Worm (Caenorhabditis elegans) whole organism, L2 larva: Measurements from ENCODE around the gene F07C6.6.

Experiments
- C34F6.9 ChIP-seq: fragments of 150-350 bp; optimal IDR thresholded peaks from 2 replicates; lab custom pipeline; 2014; ENCODE audit warnings: missing biosample characterization, missing genetic modification characterization
- F13H6.1 ChIP-seq: sonication (generic microtip); optimal IDR thresholded peaks from 2 replicates; lab custom pipeline; 2016; ENCODE audit warnings: missing genetic modification characterization, missing compliant biosample characterization
- R02D3.7 ChIP-seq: fragments of 150-350 bp; optimal IDR thresholded peaks from 2 replicates; lab custom pipeline; 2014; ENCODE audit warnings: missing biosample characterization, missing genetic modification characterization
- Y55F3AM.14 ChIP-seq: fragments of 200-800 bp; sonication (Bioruptor generic); optimal IDR thresholded peaks from 2 replicates; lab custom pipeline; 2018; ENCODE audit warnings: mild to moderate bottlenecking, missing genetic modification characterization, missing compliant biosample characterization
- ZK546.5 ChIP-seq: sonication (generic microtip); optimal IDR thresholded peaks from 2 replicates; lab custom pipeline; 2017; ENCODE audit warnings: missing biosample characterization, missing genetic modification characterization
- ama-1 ChIP-seq: fragments of 150-350 bp; optimal IDR thresholded peaks from 2 replicates; lab custom pipeline; 2018; ENCODE audit warnings: inconsistent platforms
- blmp-1 ChIP-seq: sonication (generic microtip); optimal IDR thresholded peaks from 2 replicates; lab custom pipeline; 2017; ENCODE audit warnings: missing genetic modification characterization, mild to moderate bottlenecking, missing compliant biosample characterization, antibody characterized with exemption, moderate library complexity; ENCODE audit not compliant: insufficient read depth
- ceh-16 ChIP-seq: fragments of 150-350 bp; optimal IDR thresholded peaks from 2 replicates; lab custom pipeline; 2014; ENCODE audit warnings: missing biosample characterization, missing genetic modification characterization
- ceh-82 ChIP-seq: fragments of 150-350 bp; optimal IDR thresholded peaks from 2 replicates; lab custom pipeline; 2014; ENCODE audit warnings: missing biosample characterization, missing genetic modification characterization
- dmd-4 ChIP-seq: sonication (generic microtip); optimal IDR thresholded peaks from 2 replicates; lab custom pipeline; 2017; ENCODE audit warnings: missing biosample characterization, missing genetic modification characterization
- egl-27 ChIP-seq: sonication (generic microtip); optimal IDR thresholded peaks from 3 replicates; lab custom pipeline; 2017; ENCODE audit warnings: missing biosample characterization, missing genetic modification reagents, missing genetic modification characterization
- elt-1 ChIP-seq: fragments of 150-350 bp; optimal IDR thresholded peaks from 2 replicates; lab custom pipeline; 2014; ENCODE audit warnings: missing biosample characterization, missing genetic modification characterization
- elt-3 ChIP-seq: sonication (generic microtip); optimal IDR thresholded peaks from 2 replicates; lab custom pipeline; 2017; ENCODE audit warnings: missing biosample characterization, missing genetic modification characterization
- gmeb-1 ChIP-seq: fragments of 150-350 bp; optimal IDR thresholded peaks from 2 replicates; lab custom pipeline; 2014; ENCODE audit warnings: missing biosample characterization, missing genetic modification characterization
- lin-11 ChIP-seq: fragments of 150-350 bp; sonication (generic microtip); optimal IDR thresholded peaks from 2 replicates; lab custom pipeline; 2014; ENCODE audit warnings: missing biosample characterization, missing genetic modification characterization, inconsistent platforms, mixed read lengths
- lsy-2 ChIP-seq, 2 experiments: fragments of 150-350 bp in 1 of 2; sonication (generic microtip) in 1 of 2; optimal IDR thresholded peaks; 2 replicates each; lab custom pipeline; 2014 to 2017; ENCODE audit warnings: missing biosample characterization in 2 of 2, missing genetic modification characterization in 2 of 2
- mab-5 ChIP-seq: fragments of 150-350 bp; optimal IDR thresholded peaks from 2 replicates; lab custom pipeline; 2014; ENCODE audit warnings: missing biosample characterization, missing genetic modification characterization
- mbf-1 ChIP-seq: sonication (generic microtip); optimal IDR thresholded peaks from 2 replicates; lab custom pipeline; 2017; ENCODE audit warnings: missing biosample characterization, missing genetic modification characterization
- mdl-1 ChIP-seq, 2 experiments: fragments of 150-350 bp in 1 of 2; sonication (generic microtip) in 1 of 2; optimal IDR thresholded peaks; 2 replicates each; lab custom pipeline; 2017; ENCODE audit warnings: missing biosample characterization in 2 of 2, missing genetic modification characterization in 2 of 2
- nhr-10 ChIP-seq: sonication (generic microtip); optimal IDR thresholded peaks from 2 replicates; lab custom pipeline; 2017; ENCODE audit warnings: missing biosample characterization, missing genetic modification characterization
- nhr-11 ChIP-seq: fragments of 150-350 bp; optimal IDR thresholded peaks from 2 replicates; lab custom pipeline; 2014; ENCODE audit warnings: missing biosample characterization, missing genetic modification characterization
- nhr-12 ChIP-seq: fragments of 150-350 bp; optimal IDR thresholded peaks from 2 replicates; lab custom pipeline; 2014; ENCODE audit warnings: missing biosample characterization, missing genetic modification characterization
- nhr-129 ChIP-seq: fragments of 150-350 bp; optimal IDR thresholded peaks from 2 replicates; lab custom pipeline; 2014; ENCODE audit warnings: missing biosample characterization, missing genetic modification characterization
- nhr-21 ChIP-seq: fragments of 150-350 bp; optimal IDR thresholded peaks from 2 replicates; lab custom pipeline; 2014; ENCODE audit warnings: missing biosample characterization, missing genetic modification characterization
- nhr-23 ChIP-seq: fragments of 150-350 bp; optimal IDR thresholded peaks from 2 replicates; lab custom pipeline; 2014; ENCODE audit warnings: missing biosample characterization, missing genetic modification reagents, missing genetic modification characterization
- nhr-237 ChIP-seq: fragments of 150-350 bp; optimal IDR thresholded peaks from 2 replicates; lab custom pipeline; 2014; ENCODE audit warnings: missing biosample characterization, missing genetic modification characterization
- nhr-6 ChIP-seq: fragments of 150-350 bp; optimal IDR thresholded peaks from 2 replicates; lab custom pipeline; 2014; ENCODE audit warnings: missing biosample characterization, missing genetic modification characterization
- peb-1 ChIP-seq: fragments of 150-350 bp; optimal IDR thresholded peaks from 2 replicates; lab custom pipeline; 2014; ENCODE audit warnings: missing biosample characterization, missing genetic modification characterization
- sem-4 ChIP-seq: fragments of 150-350 bp; optimal IDR thresholded peaks from 2 replicates; lab custom pipeline; 2014; ENCODE audit warnings: missing biosample characterization, missing genetic modification reagents, missing genetic modification characterization
- sma-3 ChIP-seq: sonication (generic microtip); optimal IDR thresholded peaks from 2 replicates; lab custom pipeline; 2016; ENCODE audit warnings: missing genetic modification reagents, missing genetic modification characterization, missing compliant biosample characterization
- sma-9 ChIP-seq, 2 experiments: fragments of 150-350 bp in 1 of 2; sonication (generic microtip) in 1 of 2; optimal IDR thresholded peaks; 2 replicates each; lab custom pipeline; 2014 to 2016; ENCODE audit warnings: missing genetic modification characterization in 2 of 2, mild to moderate bottlenecking in 1 of 2, missing biosample characterization in 1 of 2, missing compliant biosample characterization in 1 of 2, missing genetic modification reagents in 1 of 2, moderate library complexity in 1 of 2
- snpc-4 ChIP-seq: fragments of 150-350 bp; optimal IDR thresholded peaks from 2 replicates; lab custom pipeline; 2014; ENCODE audit warnings: missing biosample characterization, missing genetic modification characterization
- unc-39 ChIP-seq: fragments of 150-350 bp; optimal IDR thresholded peaks from 2 replicates; lab custom pipeline; 2014; ENCODE audit warnings: missing biosample characterization, missing genetic modification characterization
- unc-55 ChIP-seq: fragments of 150-350 bp; sonication (generic microtip); optimal IDR thresholded peaks from 3 replicates; lab custom pipeline; 2014; ENCODE audit warnings: missing biosample characterization, missing genetic modification reagents, missing genetic modification characterization
- unc-62 ChIP-seq: fragments of 150-350 bp; optimal IDR thresholded peaks from 2 replicates; lab custom pipeline; 2014; ENCODE audit warnings: missing biosample characterization, missing genetic modification reagents, missing genetic modification characterization
- zag-1 ChIP-seq: fragments of 150-350 bp; optimal IDR thresholded peaks from 2 replicates; lab custom pipeline; 2014; ENCODE audit warnings: missing biosample characterization, missing genetic modification characterization
- ztf-11 ChIP-seq: sonication (generic microtip); optimal IDR thresholded peaks from 2 replicates; lab custom pipeline; 2017; ENCODE audit warnings: missing biosample characterization, missing genetic modification characterization
- ztf-4 ChIP-seq: fragments of 150-350 bp; optimal IDR thresholded peaks from 2 replicates; lab custom pipeline; 2014; ENCODE audit warnings: missing biosample characterization, missing genetic modification characterization

F07C6.6 gene

ce11 chrIV:12792494-12792893 lies at the start of gene F07C6.6:
Gene F07C6.6 (plus strand): TSS chrIV:12792794.
- no peak for TF ChIP-seq ceh-82 (tag; lab: Kevin White, UChicago)
- no peak for TF ChIP-seq nhr-12 (tag; lab: Kevin White, UChicago)
- no peak for TF ChIP-seq nhr-237
- no peak for TF ChIP-seq nhr-11 (tag; lab: Kevin White, UChicago)
- TF ChIP-seq nhr-23 (tag; lab: Kevin White, UChicago) = no peak
- TF ChIP-seq zag-1 = no peak
- no peak for TF ChIP-seq lin-11 (tag; lab: Kevin White, UChicago)
- no peak for TF ChIP-seq elt-3 (tag; lab: Kevin White, UChicago)
- TF ChIP-seq dmd-4 = no peak

DNA sequence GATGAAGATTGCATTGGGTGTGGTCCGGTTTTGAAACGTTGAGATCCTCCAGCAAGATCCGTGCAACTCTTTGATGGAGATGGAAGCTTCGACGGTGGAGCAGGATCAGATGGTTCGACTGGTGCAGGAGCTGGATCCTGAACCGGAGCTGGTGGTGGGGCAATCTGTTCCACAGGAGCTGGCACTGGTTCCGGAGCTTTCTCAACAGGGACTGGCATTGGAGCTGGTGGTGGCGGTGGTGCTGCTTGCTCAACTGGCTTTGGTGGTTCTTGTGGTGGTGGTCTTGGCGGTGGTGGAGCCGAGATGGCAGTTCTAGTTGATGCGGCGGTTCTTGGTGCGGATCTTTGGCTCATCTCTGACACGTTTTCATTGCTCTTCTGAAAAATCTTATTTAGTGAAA lies 48.9 kb upstream of the F07C6.6 start:
- no peak for TF ChIP-seq mab-5 (tag; lab: Kevin White, UChicago)

- TF ChIP-seq nhr-21 (tag; lab: Kevin White, UChicago) = no peak
- TF ChIP-seq R02D3.7 (tag; lab: Kevin White, UChicago) = no peak
- no peak for TF ChIP-seq mdl-1 (tag; optimal IDR thresholded peaks at IDR 0.05; lab: Kevin White, UChicago)
- TF ChIP-seq sma-3 (GFP tag; lab: Kevin White, UChicago) = no peak
- no peak for TF ChIP-seq nhr-129
- TF ChIP-seq nhr-10 (tag; lab: Kevin White, UChicago) = no peak
- TF ChIP-seq ama-1 (lab: Kevin White, UChicago) = no peak
- TF ChIP-seq ztf-11 (tag; lab: Kevin White, UChicago) = no peak
- TF ChIP-seq C34F6.9 (tag; lab: Kevin White, UChicago) = no peak
- no peak for TF ChIP-seq blmp-1
- no peak for TF ChIP-seq peb-1 (tag; lab: Kevin White, UChicago)
- no peak for TF ChIP-seq lsy-2 (tag; optimal IDR thresholded peaks at IDR 0.05; lab: Kevin White, UChicago)
- no peak for TF ChIP-seq unc-39 (tag; lab: Kevin White, UChicago)
- no peak for TF ChIP-seq nhr-6 (tag; lab: Kevin White, UChicago)
- no peak for TF ChIP-seq sem-4 (tag; lab: Kevin White, UChicago)
- no peak for TF ChIP-seq snpc-4
- no peak for TF ChIP-seq mbf-1
- no peak for TF ChIP-seq F13H6.1 (tag; lab: Kevin White, UChicago)
- TF ChIP-seq unc-55 (GFP tag; lab: Kevin White, UChicago) = no peak
- TF ChIP-seq ztf-4 (tag; lab: Kevin White, UChicago) = no peak
These were observed 47.9 kb upstream of the F07C6.6 start, which contains the start of gene C36H8.1 for ce11 chrIV:12744713-12745112. Gene C36H8.1 (minus strand): TSS chrIV:12744813.

DNA sequence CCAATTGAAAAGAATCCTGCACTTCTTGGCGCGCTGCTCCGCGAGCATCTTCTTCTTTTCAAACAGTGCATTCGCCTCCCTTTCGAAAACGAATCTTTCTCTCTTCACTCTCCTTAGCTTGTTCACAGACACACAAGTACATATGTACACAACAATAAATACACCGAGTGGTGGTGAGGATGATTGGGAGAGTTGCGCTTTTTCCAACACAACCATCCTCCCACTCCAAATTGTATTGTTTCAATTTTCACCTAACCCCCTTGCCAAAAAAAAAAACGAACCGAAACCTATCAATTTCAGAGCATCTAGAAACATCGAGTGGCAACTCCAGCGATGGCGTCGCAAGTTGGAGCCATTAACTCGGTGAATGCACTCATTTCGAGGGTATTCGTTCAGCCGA lies 46.3 kb upstream of the F07C6.6 start, which contains the start of gene inx-6:
inx-6 (plus strand) TSS at position 301 of the 400 bp plus-strand sequence.
- no peak for TF ChIP-seq lsy-2 (tag; optimal IDR thresholded peaks at IDR 0.05; lab: Kevin White, UChicago)
- TF ChIP-seq ceh-16 (tag; lab: Kevin White, UChicago) = no peak
- no peak for TF ChIP-seq ztf-4 (tag; lab: Kevin White, UChicago)
- no peak for TF ChIP-seq peb-1 (tag; lab: Kevin White, UChicago)
- TF ChIP-seq ZK546.5 = no peak
- TF ChIP-seq unc-62 (GFP tag; lab: Kevin White, UChicago) = no peak
- no peak for TF ChIP-seq elt-1 (tag; lab: Kevin White, UChicago)
- no peak for TF ChIP-seq Y55F3AM.14 (GFP tag; lab: Kevin White, UChicago)
- TF ChIP-seq nhr-12 (tag; lab: Kevin White, UChicago) = no peak
- TF ChIP-seq elt-3 (tag; lab: Kevin White, UChicago) = no peak
- TF ChIP-seq ceh-82 (tag; lab: Kevin White, UChicago) = no peak
- TF ChIP-seq egl-27 = no peak
- no peak for TF ChIP-seq nhr-129
- TF ChIP-seq gmeb-1 (tag; lab: Kevin White, UChicago) = no peak
- no peak for TF ChIP-seq lin-11 (tag; lab: Kevin White, UChicago)
- TF ChIP-seq sma-9 (GFP tag; optimal IDR thresholded peaks at IDR 0.05; lab: Kevin White, UChicago) = no peak
- no peak for TF ChIP-seq sma-9 (tag; optimal IDR thresholded peaks at IDR 0.05; lab: Kevin White, UChicago)
